Worm (Caenorhabditis elegans) whole organism, L3 larva: ENCODE data around the gene lipl-6.
A peak's percentile ranks its signal among the peaks of the same experiment; 100 is the strongest.

Source experiments
- R02D3.7 ChIP-seq: fragments of 150-350 bp; optimal IDR thresholded peaks from 2 replicates; lab custom pipeline; 2014; ENCODE audit warnings: missing biosample characterization, missing genetic modification characterization
- ZK546.5 ChIP-seq: sonication (generic microtip); optimal IDR thresholded peaks from 2 replicates; lab custom pipeline; 2017; ENCODE audit warnings: missing biosample characterization, missing genetic modification characterization
- aly-2 ChIP-seq: fragments of 150-350 bp; optimal IDR thresholded peaks from 2 replicates; lab custom pipeline; 2014; ENCODE audit warnings: missing biosample characterization, missing genetic modification characterization
- ama-1 ChIP-seq: fragments of 150-350 bp; optimal IDR thresholded peaks from 2 replicates; lab custom pipeline; 2018
- ceh-16 ChIP-seq: sonication (generic microtip); optimal IDR thresholded peaks from 2 replicates; lab custom pipeline; 2017; ENCODE audit warnings: missing biosample characterization, missing genetic modification characterization
- ceh-82 ChIP-seq: fragments of 150-350 bp; optimal IDR thresholded peaks from 2 replicates; lab custom pipeline; 2014; ENCODE audit warnings: missing biosample characterization, missing genetic modification characterization
- daf-12 ChIP-seq: fragments of 150-350 bp; optimal IDR thresholded peaks from 2 replicates; lab custom pipeline; 2014; ENCODE audit warnings: missing biosample characterization, missing genetic modification reagents, missing genetic modification characterization
- egl-27 ChIP-seq: sonication (generic microtip); optimal IDR thresholded peaks from 4 replicates; lab custom pipeline; 2017; ENCODE audit warnings: missing biosample characterization, missing genetic modification reagents, missing genetic modification characterization
- egl-5 ChIP-seq: fragments of 150-350 bp; optimal IDR thresholded peaks from 2 replicates; lab custom pipeline; 2017; ENCODE audit warnings: missing biosample characterization, missing genetic modification reagents, missing genetic modification characterization, inconsistent platforms
- elt-2 ChIP-seq: sonication (generic microtip); optimal IDR thresholded peaks from 2 replicates; lab custom pipeline; 2016; ENCODE audit warnings: missing genetic modification reagents, mild to moderate bottlenecking, missing genetic modification characterization, missing compliant biosample characterization
- elt-3 ChIP-seq, 3 experiments: fragments of 150-350 bp in 1 of 3; sonication (generic microtip) in 2 of 3; optimal IDR thresholded peaks; 2 replicates in 2 of 3; 4 replicates in 1 of 3; lab custom pipeline; 2014 to 2017; ENCODE audit warnings: missing biosample characterization in 3 of 3, missing genetic modification characterization in 3 of 3
- eor-1 ChIP-seq, 2 experiments: fragments of 150-350 bp; optimal IDR thresholded peaks; 2 replicates each; lab custom pipeline; 2014 to 2018; ENCODE audit warnings: missing biosample characterization in 2 of 2, missing genetic modification characterization in 2 of 2
- fos-1 ChIP-seq: fragments of 150-350 bp; optimal IDR thresholded peaks from 2 replicates; lab custom pipeline; 2014; ENCODE audit warnings: missing biosample characterization, missing genetic modification characterization
- hmg-11 ChIP-seq: sonication (generic microtip); optimal IDR thresholded peaks from 2 replicates; lab custom pipeline; 2016; ENCODE audit warnings: missing genetic modification characterization, missing compliant biosample characterization
- jun-1 ChIP-seq: fragments of 150-350 bp; optimal IDR thresholded peaks from 2 replicates; lab custom pipeline; 2014; ENCODE audit warnings: missing biosample characterization, missing genetic modification reagents, missing genetic modification characterization
- lin-15B ChIP-seq: fragments of 150-350 bp; optimal IDR thresholded peaks from 2 replicates; lab custom pipeline; 2014; ENCODE audit warnings: missing biosample characterization, missing genetic modification characterization
- lin-39 ChIP-seq: fragments of 150-350 bp; optimal IDR thresholded peaks from 2 replicates; lab custom pipeline; 2018; ENCODE audit warnings: missing biosample characterization, missing genetic modification reagents, missing genetic modification characterization
- lsy-12 ChIP-seq: sonication (generic microtip); optimal IDR thresholded peaks from 2 replicates; lab custom pipeline; 2016; ENCODE audit warnings: mild to moderate bottlenecking, missing genetic modification characterization, missing compliant biosample characterization
- mdl-1 ChIP-seq: fragments of 150-350 bp; optimal IDR thresholded peaks from 2 replicates; lab custom pipeline; 2014; ENCODE audit warnings: missing biosample characterization, missing genetic modification characterization
- mml-1 ChIP-seq: fragments of 150-350 bp; sonication (generic microtip); optimal IDR thresholded peaks from 3 replicates; lab custom pipeline; 2014; ENCODE audit warnings: missing biosample characterization, missing genetic modification characterization
- nfya-1 ChIP-seq: sonication (generic microtip); optimal IDR thresholded peaks from 2 replicates; lab custom pipeline; 2017; ENCODE audit warnings: missing genetic modification characterization, mild to moderate bottlenecking, missing compliant biosample characterization, antibody characterized with exemption, moderate library complexity; ENCODE audit not compliant: insufficient read depth
- nhr-12 ChIP-seq: fragments of 150-350 bp; optimal IDR thresholded peaks from 2 replicates; lab custom pipeline; 2014; ENCODE audit warnings: missing biosample characterization, missing genetic modification characterization
- nhr-237 ChIP-seq: fragments of 150-350 bp; optimal IDR thresholded peaks from 2 replicates; lab custom pipeline; 2014; ENCODE audit warnings: missing biosample characterization, missing genetic modification characterization
- nhr-28 ChIP-seq: fragments of 150-350 bp; optimal IDR thresholded peaks from 2 replicates; lab custom pipeline; 2014; ENCODE audit warnings: missing biosample characterization, missing genetic modification characterization
- nhr-43 ChIP-seq: sonication (generic microtip); optimal IDR thresholded peaks from 2 replicates; lab custom pipeline; 2016; ENCODE audit warnings: mild to moderate bottlenecking, missing genetic modification characterization, missing compliant biosample characterization; ENCODE audit not compliant: poor library complexity, severe bottlenecking
- nhr-76 ChIP-seq: fragments of 150-350 bp; sonication (generic microtip); optimal IDR thresholded peaks from 5 replicates; lab custom pipeline; 2014; ENCODE audit warnings: missing biosample characterization, missing genetic modification characterization
- pha-4 ChIP-seq: fragments of 150-350 bp; optimal IDR thresholded peaks from 2 replicates; lab custom pipeline; 2014; ENCODE audit warnings: missing biosample characterization, missing genetic modification reagents, missing genetic modification characterization
- pqm-1 ChIP-seq: fragments of 150-350 bp; optimal IDR thresholded peaks from 2 replicates; lab custom pipeline; 2017; ENCODE audit warnings: missing biosample characterization, missing genetic modification characterization, inconsistent platforms
- sea-2 ChIP-seq: fragments of 150-350 bp; sonication (generic microtip); optimal IDR thresholded peaks from 4 replicates; lab custom pipeline; 2014; ENCODE audit warnings: missing biosample characterization, missing genetic modification reagents, missing genetic modification characterization
- skn-1 ChIP-seq: fragments of 150-350 bp; optimal IDR thresholded peaks from 2 replicates; lab custom pipeline; 2014; ENCODE audit warnings: missing biosample characterization, missing genetic modification characterization
- tbx-2 ChIP-seq: sonication (generic microtip); optimal IDR thresholded peaks from 2 replicates; lab custom pipeline; 2016; ENCODE audit warnings: mild to moderate bottlenecking, missing genetic modification characterization, missing compliant biosample characterization
- unc-39 ChIP-seq: sonication (generic microtip); optimal IDR thresholded peaks from 4 replicates; lab custom pipeline; 2017; ENCODE audit warnings: missing biosample characterization, missing genetic modification characterization
- unc-62 ChIP-seq: fragments of 150-350 bp; sonication (generic microtip); optimal IDR thresholded peaks from 4 replicates; lab custom pipeline; 2014; ENCODE audit warnings: missing biosample characterization, missing genetic modification reagents, missing genetic modification characterization
- zag-1 ChIP-seq: fragments of 150-350 bp; optimal IDR thresholded peaks from 2 replicates; lab custom pipeline; 2014; ENCODE audit warnings: missing biosample characterization, missing genetic modification characterization
- ztf-11 ChIP-seq: fragments of 150-350 bp; optimal IDR thresholded peaks from 2 replicates; lab custom pipeline; 2014; ENCODE audit warnings: missing biosample characterization, missing genetic modification characterization
- ztf-4 ChIP-seq: fragments of 150-350 bp; optimal IDR thresholded peaks from 2 replicates; lab custom pipeline; 2014; ENCODE audit warnings: missing biosample characterization, missing genetic modification characterization

Gene lipl-6

ce11 chrV:6896700-6897099 is 37.4 kb downstream of the lipl-6 start, which contains the start of gene K11C4.1:
TSS of gene K11C4.1 (plus strand) at chrV:6897000.
- no peak for TF ChIP-seq lin-39 (tag; lab: Kevin White, UChicago)
- no peak for TF ChIP-seq nhr-28
- TF ChIP-seq nhr-237 (tag; lab: Kevin White, UChicago) = no peak
- TF ChIP-seq ZK546.5 = no peak
- no peak for TF ChIP-seq eor-1 (tag; optimal IDR thresholded peaks at IDR 0.05; lab: Kevin White, UChicago)
- TF ChIP-seq ama-1 = no peak
- TF ChIP-seq nhr-12 (tag; lab: Kevin White, UChicago) = no peak
- TF ChIP-seq skn-1 (tag; lab: Kevin White, UChicago) = no peak

- no peak for TF ChIP-seq nhr-28
These were observed 39.3 kb downstream of the lipl-6 start, which contains the start of gene K11C4.2 for ce11 chrV:6894778-6895177. TSS of gene K11C4.2 (plus strand) at chrV:6895078.

- TF ChIP-seq egl-27 (tag; lab: Kevin White, UChicago) (no peak), jun-1 (tag; lab: Kevin White, UChicago) (no peak), unc-39 (tag; lab: Kevin White, UChicago) (no peak), ztf-4 (no peak), nfya-1 (peak; percentile 48), nhr-12 (tag; lab: Kevin White, UChicago) (no peak), lsy-12 (tag; lab: Kevin White, UChicago) (no peak)
These were observed 40.4 kb downstream of the lipl-6 start for ce11 chrV:6893681-6894080.

- peak; percentile 17 for TF ChIP-seq pqm-1 (tag; lab: Kevin White, UChicago)
- TF ChIP-seq hmg-11 (tag; lab: Kevin White, UChicago) = peak; percentile 76
- TF ChIP-seq jun-1 (tag; lab: Kevin White, UChicago) = peak; percentile 49
- no peak for TF ChIP-seq skn-1 (tag; lab: Kevin White, UChicago)
- peak; percentile 86 for TF ChIP-seq aly-2 (tag; lab: Kevin White, UChicago)
- TF ChIP-seq mml-1 (tag; lab: Kevin White, UChicago) = no peak
- TF ChIP-seq lsy-12 (tag; lab: Kevin White, UChicago) = peak; percentile 73
- peak; percentile 14 for TF ChIP-seq ceh-82 (tag; lab: Kevin White, UChicago)
- TF ChIP-seq ama-1 = peak; percentile 10
- no peak for TF ChIP-seq nfya-1
- TF ChIP-seq elt-2 (tag; lab: Kevin White, UChicago) = peak; percentile 54
- no peak for TF ChIP-seq sea-2 (GFP tag; lab: Kevin White, UChicago)
- TF ChIP-seq tbx-2 = peak; percentile 33
- TF ChIP-seq lin-39 (tag; lab: Kevin White, UChicago) = peak; percentile 45
- no peak for TF ChIP-seq ztf-11 (tag; lab: Kevin White, UChicago)
- TF ChIP-seq fos-1 = no peak
- peak; percentile 47 for TF ChIP-seq pha-4 (tag; lab: Kevin White, UChicago)
- no peak for TF ChIP-seq unc-62 (GFP tag; lab: Kevin White, UChicago)
- no peak for TF ChIP-seq daf-12 (tag; lab: Kevin White, UChicago)
- peak; percentile 77 for TF ChIP-seq nhr-43
- no peak for TF ChIP-seq ZK546.5
- TF ChIP-seq R02D3.7 (tag; lab: Kevin White, UChicago) = no peak
- no peak for TF ChIP-seq ceh-16 (tag; lab: Kevin White, UChicago)
- TF ChIP-seq elt-3 (tag; optimal IDR thresholded peaks at IDR 0.05; lab: Kevin White, UChicago) = no peak
- TF ChIP-seq nhr-76 (tag; lab: Kevin White, UChicago) = no peak
- TF ChIP-seq lin-15B (tag; lab: Kevin White, UChicago) = peak; percentile 10
- TF ChIP-seq unc-39 (tag; lab: Kevin White, UChicago) = no peak
- TF ChIP-seq nhr-12 (tag; lab: Kevin White, UChicago) = no peak
- no peak for TF ChIP-seq egl-5 (tag; lab: Kevin White, UChicago)
- no peak for TF ChIP-seq mdl-1 (tag; lab: Kevin White, UChicago)
- no peak for TF ChIP-seq zag-1 (tag; lab: Kevin White, UChicago)
- no peak for TF ChIP-seq egl-27 (tag; lab: Kevin White, UChicago)
These were observed 45.3 kb downstream of the lipl-6 start for ce11 chrV:6888828-6889227.
